Fruit fly (Drosophila melanogaster) whole organism, embryonic: ENCODE measurements around the gene CG12024.

Experiments used
- BEAF-32 ChIP-seq: fragments of 200-800 bp; sonication (Bioruptor generic); optimal IDR thresholded peaks from 3 replicates; lab custom pipeline; 2017; ENCODE audit warnings: missing biosample characterization, missing genetic modification characterization, mild to moderate bottlenecking, moderate library complexity, missing genetic modification reagents
- Bgb ChIP-seq: fragments of 200-800 bp; sonication (Bioruptor generic); IDR thresholded peaks from 2 replicates; pipeline ENCODE4 v1.3.6; 2022; ENCODE audit warnings: missing biosample characterization, missing genetic modification characterization; ENCODE audit not compliant: partially characterized antibody
- Blimp-1 ChIP-seq: fragments of 200-800 bp; sonication (Bioruptor generic); optimal IDR thresholded peaks from 3 replicates; lab custom pipeline; 2018; ENCODE audit warnings: missing biosample characterization, missing genetic modification characterization, mild to moderate bottlenecking, moderate library complexity, missing genetic modification reagents
- C15 ChIP-seq: fragments of 200-800 bp; sonication (Bioruptor generic); IDR thresholded peaks from 3 replicates; pipeline ENCODE4 v1.3.6; 2022; ENCODE audit warnings: missing biosample characterization, missing genetic modification characterization
- CG10209 ChIP-seq: fragments of 200-800 bp; sonication (Bioruptor generic); optimal IDR thresholded peaks from 3 replicates; lab custom pipeline; 2017; ENCODE audit warnings: missing biosample characterization, mild to moderate bottlenecking, missing genetic modification characterization, missing genetic modification reagents
- CG10979 ChIP-seq: fragments of 200-800 bp; sonication (Bioruptor generic); optimal IDR thresholded peaks from 2 replicates; lab custom pipeline; 2018; ENCODE audit warnings: missing biosample characterization, mild to moderate bottlenecking, missing genetic modification characterization, moderate library complexity
- CG11456 ChIP-seq: fragments of 200-800 bp; sonication (Bioruptor generic); IDR thresholded peaks from 3 replicates; pipeline ENCODE4 v1.3.6; 2022; ENCODE audit warnings: missing biosample characterization, missing genetic modification characterization
- CG12104 ChIP-seq: fragments of 200-800 bp; sonication (Bioruptor generic); optimal IDR thresholded peaks from 3 replicates; lab custom pipeline; 2016; ENCODE audit warnings: missing biosample characterization, missing genetic modification characterization
- CG14965 ChIP-seq: fragments of 200-800 bp; sonication (Bioruptor generic); optimal IDR thresholded peaks from 2 replicates; lab custom pipeline; 2016; ENCODE audit warnings: missing biosample characterization, missing genetic modification characterization, borderline replicate concordance
- CG17186 ChIP-seq: fragments of 200-800 bp; sonication (Bioruptor generic); optimal IDR thresholded peaks from 3 replicates; lab custom pipeline; 2017; ENCODE audit warnings: missing biosample characterization, missing genetic modification reagents, missing genetic modification characterization
- CG18011 ChIP-seq: fragments of 200-800 bp; sonication (Bioruptor generic); optimal IDR thresholded peaks from 2 replicates; lab custom pipeline; 2017; ENCODE audit warnings: missing biosample characterization, missing genetic modification characterization, mild to moderate bottlenecking, moderate library complexity, missing genotype
- CG2202 ChIP-seq: fragments of 200-800 bp; sonication (Bioruptor generic); optimal IDR thresholded peaks from 2 replicates; lab custom pipeline; 2018; ENCODE audit warnings: missing biosample characterization, mild to moderate bottlenecking, missing genetic modification characterization
- CG30020 ChIP-seq: fragments of 200-800 bp; optimal IDR thresholded peaks from 2 replicates; lab custom pipeline; 2019; ENCODE audit warnings: missing biosample characterization, mild to moderate bottlenecking, missing genetic modification characterization, moderate library complexity
- CG32767 ChIP-seq: fragments of 200-800 bp; sonication (Bioruptor generic); IDR thresholded peaks from 2 replicates; pipeline ENCODE4 v1.3.6; 2022; ENCODE audit warnings: missing biosample characterization, missing genetic modification characterization
- CG3995 ChIP-seq: fragments of 200-800 bp; sonication (Bioruptor generic); optimal IDR thresholded peaks from 3 replicates; lab custom pipeline; 2016; ENCODE audit warnings: missing biosample characterization, missing genetic modification characterization
- CG43689 ChIP-seq: fragments of 200-800 bp; sonication (Bioruptor generic); IDR thresholded peaks from 2 replicates; pipeline ENCODE4 v1.3.6; 2022; ENCODE audit warnings: missing biosample characterization, missing genetic modification characterization
- CG6254 ChIP-seq: fragments of 200-800 bp; sonication (Bioruptor generic); optimal IDR thresholded peaks from 3 replicates; lab custom pipeline; 2017; ENCODE audit warnings: mild to moderate bottlenecking, missing biosample characterization, missing genetic modification reagents, missing genetic modification characterization
- CG6813 ChIP-seq: fragments of 200-800 bp; sonication (Bioruptor generic); optimal IDR thresholded peaks from 2 replicates; lab custom pipeline; 2017; ENCODE audit warnings: missing biosample characterization, missing genetic modification characterization, mild to moderate bottlenecking, moderate library complexity, missing genetic modification reagents
- CG7372 ChIP-seq: fragments of 200-800 bp; sonication (Bioruptor generic); IDR thresholded peaks from 2 replicates; pipeline ENCODE4 v1.3.6; 2022; ENCODE audit warnings: missing biosample characterization, missing genetic modification characterization
- CG7839 ChIP-seq: fragments of 200-800 bp; sonication (Bioruptor generic); optimal IDR thresholded peaks from 3 replicates; lab custom pipeline; 2018; ENCODE audit warnings: missing biosample characterization, mild to moderate bottlenecking, missing genetic modification characterization, moderate library complexity
- Camta ChIP-seq: fragments of 200-800 bp; sonication (Bioruptor generic); optimal IDR thresholded peaks from 2 replicates; lab custom pipeline; 2016; ENCODE audit warnings: missing biosample characterization, missing genetic modification characterization
- H15 ChIP-seq: fragments of 200-800 bp; sonication (Bioruptor generic); IDR thresholded peaks from 3 replicates; pipeline ENCODE4 v1.3.6; 2022; ENCODE audit warnings: missing biosample characterization, missing genetic modification characterization
- Lpt ChIP-seq: fragments of >200 bp; optimal IDR thresholded peaks from 2 replicates; lab custom pipeline; 2018; ENCODE audit warnings: missing biosample characterization, missing genetic modification characterization
- Nf-YA ChIP-seq: fragments of 200-800 bp; sonication (Bioruptor generic); IDR thresholded peaks from 2 replicates; pipeline ENCODE4 v1.3.6; 2022; ENCODE audit warnings: missing biosample characterization, missing genetic modification characterization
- NfI ChIP-seq: fragments of 200-800 bp; sonication (Bioruptor generic); optimal IDR thresholded peaks from 3 replicates; lab custom pipeline; 2018; ENCODE audit warnings: missing biosample characterization, mild to moderate bottlenecking, missing genetic modification characterization, moderate library complexity
- Ssrp ChIP-seq: fragments of 200-800 bp; sonication (Bioruptor generic); optimal IDR thresholded peaks from 2 replicates; lab custom pipeline; 2018; ENCODE audit warnings: missing biosample characterization, mild to moderate bottlenecking, missing genetic modification characterization, moderate library complexity
- TFAM ChIP-seq: fragments of 200-800 bp; sonication (Bioruptor generic); optimal IDR thresholded peaks from 2 replicates; lab custom pipeline; 2017; ENCODE audit warnings: missing biosample characterization, missing genetic modification characterization, inconsistent platforms
- Taf1 ChIP-seq: fragments of 200-800 bp; sonication (Bioruptor generic); IDR thresholded peaks from 2 replicates; pipeline ENCODE4 v1.3.6; 2022; ENCODE audit warnings: missing biosample characterization, missing genetic modification characterization
- Vsx1 ChIP-seq: fragments of 200-800 bp; sonication (Bioruptor generic); optimal IDR thresholded peaks from 2 replicates; lab custom pipeline; 2017; ENCODE audit warnings: missing biosample characterization, mild to moderate bottlenecking, missing genetic modification characterization, missing genetic modification reagents
- ac ChIP-seq: fragments of 200-800 bp; sonication (Bioruptor generic); optimal IDR thresholded peaks from 3 replicates; lab custom pipeline; 2017; ENCODE audit warnings: missing biosample characterization, mild to moderate bottlenecking, missing genetic modification characterization
- bab2 ChIP-seq: fragments of 200-800 bp; sonication (Bioruptor generic); optimal IDR thresholded peaks from 2 replicates; lab custom pipeline; 2016; ENCODE audit warnings: missing biosample characterization, missing genetic modification characterization
- chm ChIP-seq: fragments of 200-800 bp; sonication (Bioruptor generic); IDR thresholded peaks from 2 replicates; pipeline ENCODE4 v1.3.6; 2022; ENCODE audit warnings: missing biosample characterization, missing genetic modification characterization
- eyg ChIP-seq: fragments of 200-800 bp; sonication (Bioruptor generic); optimal IDR thresholded peaks from 3 replicates; lab custom pipeline; 2016; ENCODE audit warnings: missing biosample characterization, missing genetic modification characterization
- fu2 ChIP-seq: fragments of 200-800 bp; sonication (Bioruptor generic); optimal IDR thresholded peaks from 2 replicates; lab custom pipeline; 2016; ENCODE audit warnings: missing biosample characterization, missing genetic modification characterization
- gro ChIP-seq: fragments of 200-800 bp; sonication (Bioruptor generic); optimal IDR thresholded peaks from 2 replicates; lab custom pipeline; 2016; ENCODE audit warnings: missing biosample characterization, missing genetic modification characterization
- ham ChIP-seq: fragments of 200-800 bp; sonication (Bioruptor generic); IDR thresholded peaks from 2 replicates; pipeline ENCODE4 v1.3.6; 2022; ENCODE audit warnings: missing biosample characterization, missing genetic modification characterization
- jumu ChIP-seq: fragments of 200-800 bp; sonication (Bioruptor generic); optimal IDR thresholded peaks from 3 replicates; lab custom pipeline; 2016; ENCODE audit warnings: missing biosample characterization, missing genetic modification characterization
- klu ChIP-seq: fragments of 200-800 bp; sonication (Bioruptor generic); IDR thresholded peaks from 2 replicates; pipeline ENCODE4 v1.3.6; 2022; ENCODE audit warnings: missing biosample characterization, missing genetic modification characterization
- lilli ChIP-seq: fragments of 200-800 bp; sonication (Bioruptor generic); optimal IDR thresholded peaks from 3 replicates; lab custom pipeline; 2016; ENCODE audit warnings: missing biosample characterization, missing genetic modification characterization
- lmd ChIP-seq: fragments of 200-800 bp; sonication (Bioruptor generic); IDR thresholded peaks from 2 replicates; pipeline ENCODE4 v1.3.6; 2022; ENCODE audit warnings: missing biosample characterization, missing genetic modification characterization
- nmo ChIP-seq: fragments of 200-800 bp; sonication (Bioruptor generic); optimal IDR thresholded peaks from 2 replicates; lab custom pipeline; 2018; ENCODE audit warnings: missing biosample characterization, mild to moderate bottlenecking, missing genetic modification characterization, moderate library complexity
- nom ChIP-seq: fragments of 200-800 bp; sonication (Bioruptor generic); optimal IDR thresholded peaks from 2 replicates; lab custom pipeline; 2017; ENCODE audit warnings: missing biosample characterization, missing genetic modification characterization, mild to moderate bottlenecking, moderate library complexity, missing genetic modification reagents
- peb ChIP-seq: fragments of 200-800 bp; sonication (Bioruptor generic); IDR thresholded peaks from 2 replicates; pipeline ENCODE4 v1.3.6; 2022; ENCODE audit warnings: missing biosample characterization, missing genetic modification characterization
- pho ChIP-seq: fragments of 200-800 bp; sonication (Bioruptor generic); optimal IDR thresholded peaks from 2 replicates; lab custom pipeline; 2016; ENCODE audit warnings: missing biosample characterization, missing genetic modification characterization
- sc ChIP-seq, 3 experiments: fragments of >200 bp in 2 of 3; fragments of 200-800 bp in 1 of 3; sonication (Bioruptor generic) in 1 of 3; optimal IDR thresholded peaks; 2 replicates in 2 of 3; 3 replicates in 1 of 3; lab custom pipeline; 2017; ENCODE audit warnings: mild to moderate bottlenecking in 1 of 3, missing biosample characterization in 1 of 3, missing genetic modification characterization in 1 of 3, missing genetic modification reagents in 1 of 3
- shn ChIP-seq: fragments of 200-800 bp; sonication (Bioruptor generic); optimal IDR thresholded peaks from 3 replicates; lab custom pipeline; 2016; ENCODE audit warnings: missing biosample characterization, missing genetic modification characterization
- tup ChIP-seq: fragments of 200-800 bp; sonication (Bioruptor generic); optimal IDR thresholded peaks from 2 replicates; lab custom pipeline; 2016; ENCODE audit warnings: missing biosample characterization, mild to moderate bottlenecking, missing genetic modification characterization, moderate library complexity
- vfl ChIP-seq: fragments of 200-800 bp; sonication (Bioruptor generic); optimal IDR thresholded peaks from 2 replicates; lab custom pipeline; 2016; ENCODE audit warnings: missing biosample characterization, missing genetic modification characterization
- vnd ChIP-seq: fragments of 200-800 bp; sonication (Bioruptor generic); IDR thresholded peaks from 3 replicates; pipeline ENCODE4 v1.3.6; 2022; ENCODE audit warnings: missing biosample characterization, missing genetic modification characterization; ENCODE audit not compliant: partially characterized antibody
- wdn ChIP-seq: fragments of 200-800 bp; sonication (Bioruptor generic); IDR thresholded peaks from 2 replicates; pipeline ENCODE4 v1.3.6; 2022; ENCODE audit warnings: missing biosample characterization, missing genetic modification characterization
- zfh1 ChIP-seq: fragments of 200-800 bp; sonication (Bioruptor generic); IDR thresholded peaks from 3 replicates; pipeline ENCODE4 v1.3.6; 2022; ENCODE audit warnings: missing biosample characterization, missing genetic modification characterization

Gene CG12024

DNA sequence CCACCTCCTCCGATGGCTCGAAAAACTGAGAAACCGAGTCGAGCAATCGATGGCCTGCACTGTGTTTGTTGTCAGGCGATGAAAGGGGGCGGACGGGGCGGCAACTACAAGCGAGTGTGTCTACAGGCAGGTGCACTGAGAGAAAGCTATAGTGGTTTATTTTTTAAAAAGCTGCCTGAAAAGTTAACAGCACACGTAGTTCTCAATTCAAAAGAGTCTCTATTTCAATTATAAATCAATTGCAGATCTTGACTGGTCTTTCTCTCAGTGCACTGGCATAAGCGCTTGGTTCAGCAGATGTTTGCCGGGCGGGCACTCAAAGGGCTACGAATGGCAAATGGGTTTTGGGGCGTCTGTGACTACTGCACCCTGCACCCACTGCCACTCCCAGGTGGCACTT lies 23.7 kb downstream of the CG12024 start (continued):
- TF ChIP-seq lmd (GFP tag; lab: Robert Waterston, UW), result peak; percentile 65; the same call in 1 of the 2 replicates
- TF ChIP-seq ham, result no peak
- no peak for TF ChIP-seq vnd (GFP tag; lab: Robert Waterston, UW)
- TF ChIP-seq CG7372 (GFP tag; lab: Robert Waterston, UW), result no peak
- TF ChIP-seq Taf1 (GFP tag; lab: Robert Waterston, UW), result no peak
- TF ChIP-seq sc (optimal IDR thresholded peaks at IDR 0.05; lab: Kevin White, UChicago), result no peak
- no peak for TF ChIP-seq sc (GFP tag; optimal IDR thresholded peaks at IDR 0.05; lab: Kevin White, UChicago)
- peak; percentile 41 for TF ChIP-seq CG7839 (tag; lab: Kevin White, UChicago)
- no peak for TF ChIP-seq CG3995 (GFP tag; lab: Kevin White, UChicago)
- TF ChIP-seq CG12104 (GFP tag; lab: Kevin White, UChicago), result no peak
- TF ChIP-seq CG6254, result no peak
- TF ChIP-seq CG11456 (GFP tag; lab: Robert Waterston, UW), result peak; percentile 67; the same call in 1 of the 3 replicates
- no peak for TF ChIP-seq peb (GFP tag; lab: Robert Waterston, UW)
- TF ChIP-seq Vsx1 (GFP tag; lab: Kevin White, UChicago), result no peak
- TF ChIP-seq CG10209 (GFP tag; lab: Kevin White, UChicago), result no peak
- peak; percentile 19 for TF ChIP-seq CG6813 (GFP tag; lab: Kevin White, UChicago)
- TF ChIP-seq CG32767 (GFP tag; lab: Robert Waterston, UW), result no peak
- peak; percentile 54; the same call in 1 of the 3 replicates for TF ChIP-seq zfh1 (GFP tag; lab: Robert Waterston, UW)
- no peak for TF ChIP-seq vfl
- peak; percentile 44; the same call in 1 of the 2 replicates for TF ChIP-seq klu
- TF ChIP-seq CG43689 (GFP tag; lab: Robert Waterston, UW), result no peak
- TF ChIP-seq Blimp-1 (GFP tag; lab: Kevin White, UChicago), result peak; percentile 23
- TF ChIP-seq TFAM (GFP tag; lab: Kevin White, UChicago), result no peak
- TF ChIP-seq CG18011 (GFP tag; lab: Kevin White, UChicago), result no peak
- no peak for TF ChIP-seq Ssrp (tag; lab: Kevin White, UChicago)
- TF ChIP-seq CG10979 (tag; lab: Kevin White, UChicago), result peak; percentile 16
- no peak for TF ChIP-seq BEAF-32
- TF ChIP-seq Lpt (GFP tag; lab: Kevin White, UChicago), result no peak
- TF ChIP-seq CG30020 (tag; lab: Kevin White, UChicago), result no peak
- no peak for TF ChIP-seq lilli (GFP tag; lab: Kevin White, UChicago)
- TF ChIP-seq CG17186 (GFP tag; lab: Kevin White, UChicago), result no peak
- TF ChIP-seq Camta (GFP tag; lab: Kevin White, UChicago), result no peak
- peak; percentile 54 for TF ChIP-seq Nf-YA (GFP tag; lab: Robert Waterston, UW)
- peak; percentile 57; the same call in 1 of the 3 replicates for TF ChIP-seq H15 (GFP tag; lab: Robert Waterston, UW)
- TF ChIP-seq gro (GFP tag; lab: Kevin White, UChicago), result no peak
- no peak for TF ChIP-seq wdn (GFP tag; lab: Robert Waterston, UW)
- no peak for TF ChIP-seq NfI (GFP tag; lab: Kevin White, UChicago)
- TF ChIP-seq CG2202 (tag; lab: Kevin White, UChicago), result no peak
- no peak for TF ChIP-seq nmo (GFP tag; lab: Kevin White, UChicago)
- no peak for TF ChIP-seq chm (GFP tag; lab: Robert Waterston, UW)
- no peak for TF ChIP-seq eyg (GFP tag; lab: Kevin White, UChicago)
- TF ChIP-seq fu2 (GFP tag; lab: Kevin White, UChicago), result no peak
- TF ChIP-seq CG14965, result no peak
- TF ChIP-seq shn (GFP tag; lab: Kevin White, UChicago), result no peak
- no peak for TF ChIP-seq pho
- no peak for TF ChIP-seq Bgb (GFP tag; lab: Robert Waterston, UW)
- TF ChIP-seq nom (GFP tag; lab: Kevin White, UChicago), result no peak
- no peak for TF ChIP-seq jumu (GFP tag; lab: Kevin White, UChicago)
- TF ChIP-seq ac (GFP tag; lab: Kevin White, UChicago), result no peak
- peak; percentile 25 for TF ChIP-seq bab2 (GFP tag; lab: Kevin White, UChicago)
- no peak for TF ChIP-seq tup (GFP tag; lab: Kevin White, UChicago)
- 0 out of 3 replicates have a peak, but pooled peaks have one; percentile 54 for TF ChIP-seq C15
